Worm (Caenorhabditis elegans) whole organism, L4/young adult: ENCODE results near the gene F47D12.3.

Experiments
- W03F9.2 ChIP-seq: fragments of 150-350 bp; optimal IDR thresholded peaks from 2 replicates; lab custom pipeline; 2014; ENCODE audit warnings: missing biosample characterization, missing genetic modification characterization
- dao-5 ChIP-seq: sonication (generic microtip); optimal IDR thresholded peaks from 2 replicates; lab custom pipeline; 2016; ENCODE audit warnings: missing genotype, missing genetic modification characterization, moderate library complexity, missing compliant biosample characterization
- him-1 ChIP-seq: sonication (generic microtip); optimal IDR thresholded peaks from 2 replicates; lab custom pipeline; 2016; ENCODE audit warnings: missing genotype, missing genetic modification reagents, missing genetic modification characterization, missing compliant biosample characterization

Gene F47D12.3

DNA sequence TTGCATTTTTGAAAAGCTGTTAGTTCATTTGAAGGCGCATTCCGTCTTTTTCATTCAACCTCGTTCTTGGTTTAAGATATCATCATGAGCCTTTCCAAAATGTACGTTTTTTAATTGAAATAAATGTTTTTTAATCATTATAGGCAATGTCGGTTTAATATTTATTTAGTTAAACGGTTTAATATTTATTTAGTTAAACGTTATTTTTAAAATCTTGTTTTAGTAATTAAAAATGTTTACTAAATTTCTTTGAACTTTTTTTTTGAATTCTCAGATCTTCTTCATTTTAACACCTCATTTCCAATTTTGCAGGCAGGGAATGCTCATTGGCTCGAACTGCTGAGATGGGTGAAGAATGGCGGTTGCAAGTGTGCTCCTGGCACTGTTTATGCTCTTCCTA, 10.8 kb downstream of the F47D12.3 start, which contains the start of gene gar-2:
Gene gar-2 (plus strand): TSS at position 301 of the 400 bp plus-strand sequence.
- TF ChIP-seq dao-5 (no peak), him-1 (tag; lab: Kevin White, UChicago) (no peak), W03F9.2 (tag; lab: Kevin White, UChicago) (no peak)

DNA sequence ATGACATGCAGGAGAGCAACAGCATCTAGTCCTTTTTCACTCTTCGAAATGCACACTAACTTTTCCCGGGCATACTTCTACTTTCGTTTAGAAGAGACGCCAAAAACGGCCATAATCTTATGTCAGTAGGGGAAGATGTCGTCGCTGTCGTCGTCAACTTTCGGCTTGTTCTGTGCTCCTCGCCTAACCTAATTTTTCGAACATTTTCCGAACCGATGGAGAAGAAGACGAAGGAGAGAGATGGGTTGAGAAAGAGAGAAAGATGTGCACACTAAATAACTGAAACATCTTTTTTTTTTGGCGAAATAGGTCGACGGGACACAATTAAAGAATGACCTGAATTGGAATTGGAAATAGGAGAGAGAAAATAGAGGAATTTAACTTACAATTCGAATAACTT, 12.1 kb downstream of the F47D12.3 start:
- TF ChIP-seq dao-5 (no peak), him-1 (tag; lab: Kevin White, UChicago) (no peak), W03F9.2 (tag; lab: Kevin White, UChicago) (no peak)

DNA sequence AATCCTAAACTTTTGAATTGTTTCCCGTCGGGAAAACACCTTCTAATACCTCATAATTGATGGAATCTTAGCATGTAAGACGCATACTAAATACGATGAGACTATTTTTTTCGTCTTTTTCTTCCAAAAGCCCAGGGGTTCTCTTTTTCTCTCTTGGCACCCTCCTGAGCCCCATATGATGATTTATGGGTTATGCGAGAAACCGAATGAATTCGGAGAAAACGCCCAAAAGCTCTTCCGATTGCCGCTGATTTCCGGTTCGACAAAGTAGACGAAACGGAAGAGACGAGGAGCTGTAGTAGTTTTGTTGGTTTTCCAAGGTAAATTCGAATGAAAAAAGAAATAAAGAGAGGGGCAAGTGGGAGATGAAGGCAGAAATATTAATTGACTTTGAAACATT, 13.2 kb downstream of the F47D12.3 start:
- TF ChIP-seq dao-5: no peak
- no peak for TF ChIP-seq him-1 (tag; lab: Kevin White, UChicago)
- no peak for TF ChIP-seq W03F9.2 (tag; lab: Kevin White, UChicago)

DNA sequence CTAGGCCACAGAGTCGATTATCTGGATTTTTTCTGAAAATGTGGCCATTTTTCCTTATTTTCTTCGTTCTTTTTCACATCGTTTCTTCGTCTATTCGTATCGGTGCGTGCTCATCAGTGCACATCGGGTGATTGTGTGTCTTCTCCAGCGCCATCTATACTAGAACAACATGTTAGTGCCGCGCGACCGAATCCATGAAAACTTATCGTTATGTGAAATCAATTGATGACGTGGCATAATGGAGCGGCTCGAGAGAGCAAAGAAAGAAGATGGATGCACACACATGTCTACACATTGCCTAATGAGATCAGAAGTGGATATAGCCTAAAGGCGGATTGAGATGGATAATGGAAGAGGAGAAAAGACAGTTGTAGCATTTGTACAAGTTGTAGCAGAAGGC, 14.0 kb downstream of the F47D12.3 start:
- TF ChIP-seq dao-5 (no peak), him-1 (tag; lab: Kevin White, UChicago) (no peak), W03F9.2 (tag; lab: Kevin White, UChicago) (no peak)

DNA sequence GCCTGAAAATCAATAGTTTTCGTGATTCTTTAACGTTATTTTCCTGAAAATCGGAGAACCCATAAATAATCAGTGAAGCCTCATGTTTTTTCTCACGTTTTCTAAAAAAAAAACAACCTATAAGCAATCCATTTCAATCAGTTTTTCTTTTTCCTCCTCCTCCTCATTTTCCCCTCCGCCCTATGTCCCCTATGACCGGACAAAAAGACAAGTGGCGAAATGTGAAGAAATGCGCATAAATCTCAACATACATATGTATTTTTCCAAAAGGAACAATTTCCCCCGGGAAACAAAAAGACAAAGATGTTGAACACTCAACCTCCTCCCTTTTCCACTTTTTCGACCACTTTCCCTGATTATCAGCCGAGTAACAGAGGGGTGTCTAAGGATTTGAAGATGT, 17.3 kb downstream of the F47D12.3 start:
- TF ChIP-seq W03F9.2 (tag; lab: Kevin White, UChicago) (no peak), dao-5 (no peak), him-1 (tag; lab: Kevin White, UChicago) (no peak)

DNA sequence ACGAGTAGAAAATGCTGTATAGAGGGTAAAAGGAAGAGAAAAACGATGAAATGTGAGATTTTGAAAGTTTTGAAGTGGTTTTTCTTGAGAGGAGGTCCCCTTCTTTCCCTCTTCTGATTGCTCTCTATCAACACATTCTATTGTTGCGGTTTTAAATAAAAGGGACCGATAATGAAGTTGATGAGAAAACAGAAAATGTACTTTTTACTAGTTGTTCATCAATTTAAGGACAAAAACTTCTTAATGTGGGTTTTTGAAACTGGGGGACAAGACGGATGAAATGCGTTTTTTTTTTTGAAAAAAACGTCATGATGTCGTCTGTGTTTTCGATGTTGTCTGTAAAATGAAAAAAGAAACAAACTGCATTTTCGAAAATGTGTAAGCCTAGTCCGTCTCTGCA, 18.5 kb downstream of the F47D12.3 start:
- TF ChIP-seq him-1 (tag; lab: Kevin White, UChicago): no peak
- TF ChIP-seq dao-5: no peak
- TF ChIP-seq W03F9.2 (tag; lab: Kevin White, UChicago): no peak

DNA sequence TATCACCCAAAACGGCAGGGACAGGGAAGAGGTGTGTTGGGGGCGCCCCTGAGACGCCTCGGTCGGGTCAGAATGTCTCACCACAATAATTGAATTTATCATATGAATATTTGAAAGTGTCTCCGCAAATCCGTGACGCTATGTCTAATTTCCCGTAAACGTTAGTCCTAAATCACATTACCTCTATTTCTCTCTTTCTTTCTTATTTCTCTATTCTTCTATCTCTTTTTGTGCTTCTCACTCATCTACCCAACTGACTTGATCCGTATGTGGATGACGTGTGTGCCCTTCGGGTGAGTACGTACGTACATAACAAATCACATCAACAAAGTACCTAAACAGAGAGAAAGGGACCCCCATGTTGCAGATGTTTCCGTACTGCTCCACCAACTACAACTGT, 19.1 kb downstream of the F47D12.3 start:
- TF ChIP-seq dao-5 (no peak), W03F9.2 (tag; lab: Kevin White, UChicago) (no peak), him-1 (tag; lab: Kevin White, UChicago) (no peak)

DNA sequence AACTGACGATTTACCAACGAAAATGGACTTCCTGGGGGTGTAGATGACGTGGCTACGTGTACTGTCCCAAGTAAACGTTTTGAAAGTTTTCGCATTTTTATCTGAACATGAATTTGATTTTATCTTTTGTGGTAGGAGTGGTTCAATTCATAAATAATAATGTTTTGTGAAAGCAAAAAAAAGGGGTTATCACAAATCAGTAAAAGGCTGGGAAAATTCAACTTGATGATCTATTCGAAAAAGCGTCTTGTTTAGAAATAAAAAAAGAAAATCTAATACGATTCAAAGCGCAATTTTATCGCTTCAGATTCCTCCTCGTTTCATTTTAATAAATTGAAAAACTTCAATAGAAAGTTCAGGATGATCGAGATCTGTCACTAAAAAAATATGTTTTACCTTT, 25.9 kb downstream of the F47D12.3 start, which contains the start of gene C56G2.5:
Gene C56G2.5 (minus strand): TSS at position 101 of the 400 bp plus-strand sequence.
- TF ChIP-seq W03F9.2 (tag; lab: Kevin White, UChicago) (no peak), him-1 (tag; lab: Kevin White, UChicago) (no peak), dao-5 (no peak)

DNA sequence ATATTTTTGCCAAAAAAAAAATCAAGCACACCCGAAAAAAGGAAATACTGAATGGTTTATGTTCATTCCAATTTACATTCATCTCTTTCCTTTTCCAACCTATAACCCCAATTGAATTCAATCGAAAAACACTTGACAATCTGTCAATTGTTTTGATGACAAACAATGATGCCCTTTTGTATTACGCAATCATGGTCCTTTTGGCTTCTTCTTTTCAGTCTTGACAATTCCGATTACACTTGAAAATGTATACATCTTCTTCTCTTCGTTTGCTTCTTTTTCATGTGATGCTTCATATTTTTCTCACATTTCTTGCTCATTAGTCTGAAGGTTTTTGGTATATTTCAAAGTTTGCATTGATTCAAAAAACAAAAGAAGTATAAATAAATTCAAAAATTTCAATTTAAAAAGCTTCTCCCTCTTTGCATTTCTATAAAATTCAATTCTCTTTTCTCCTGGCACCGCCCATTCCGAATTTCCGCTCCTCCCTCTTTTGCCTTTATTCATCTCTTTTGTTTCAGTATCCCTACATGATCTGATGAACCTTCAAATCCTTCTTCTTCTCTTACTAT, 33.0 kb downstream of the F47D12.3 start, which contains the start of gene C56G2.4:
Gene C56G2.4 (plus strand): TSS at position 522 of the 572 bp plus-strand sequence.
- TF ChIP-seq W03F9.2 (tag; lab: Kevin White, UChicago) (no peak), dao-5 (no peak), him-1 (tag; lab: Kevin White, UChicago) (no peak)

DNA sequence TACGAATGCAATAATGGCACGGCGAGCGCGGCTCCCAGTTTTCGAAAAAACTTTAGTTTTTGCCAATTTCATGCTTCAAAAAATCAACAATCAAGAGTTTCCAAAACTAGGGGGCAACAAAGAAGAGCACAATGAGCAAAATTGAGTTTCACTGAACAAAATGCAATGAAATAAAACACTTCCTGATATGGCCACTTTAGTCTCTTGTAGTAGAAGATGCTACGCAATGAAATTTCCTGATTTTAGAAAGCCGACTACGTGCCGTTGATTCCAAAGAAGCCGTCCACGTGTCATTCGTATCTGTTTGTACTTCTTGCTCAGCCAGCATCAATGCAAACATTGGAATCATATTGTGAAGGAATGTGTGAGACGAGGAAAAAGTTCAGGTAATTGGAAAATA, 36.1 kb downstream of the F47D12.3 start:
- TF ChIP-seq him-1 (tag; lab: Kevin White, UChicago): no peak
- TF ChIP-seq W03F9.2 (tag; lab: Kevin White, UChicago): no peak
- no peak for TF ChIP-seq dao-5

DNA sequence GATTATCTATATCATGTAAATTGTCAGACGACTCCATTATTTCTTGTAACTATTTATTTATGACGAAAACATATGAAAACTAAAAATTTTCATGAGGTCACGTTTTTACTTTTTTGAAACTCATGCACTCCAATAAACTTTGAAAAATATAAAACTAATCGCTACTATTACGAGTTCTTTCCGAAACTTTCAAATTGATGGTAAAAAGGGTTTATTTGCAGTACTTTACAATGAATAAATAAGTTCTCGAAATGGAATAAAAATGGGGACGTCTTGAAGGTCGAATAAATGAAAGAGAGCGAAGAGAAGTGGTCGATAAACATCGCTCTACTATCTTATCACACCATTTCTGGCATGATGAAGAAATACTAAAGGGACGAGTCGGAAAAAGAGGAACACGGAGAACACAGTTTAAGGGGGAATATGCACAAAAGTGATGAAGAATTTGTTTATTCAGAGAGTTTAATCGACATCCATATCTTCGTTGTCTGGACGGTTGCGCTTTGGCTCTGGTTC, 41.7 kb downstream of the F47D12.3 start, which contains the start of gene let-767:
Gene let-767 (minus strand): TSS at position 51 of the 516 bp plus-strand sequence.
- TF ChIP-seq W03F9.2 (tag; lab: Kevin White, UChicago) (no peak), him-1 (tag; lab: Kevin White, UChicago) (no peak), dao-5 (no peak)

DNA sequence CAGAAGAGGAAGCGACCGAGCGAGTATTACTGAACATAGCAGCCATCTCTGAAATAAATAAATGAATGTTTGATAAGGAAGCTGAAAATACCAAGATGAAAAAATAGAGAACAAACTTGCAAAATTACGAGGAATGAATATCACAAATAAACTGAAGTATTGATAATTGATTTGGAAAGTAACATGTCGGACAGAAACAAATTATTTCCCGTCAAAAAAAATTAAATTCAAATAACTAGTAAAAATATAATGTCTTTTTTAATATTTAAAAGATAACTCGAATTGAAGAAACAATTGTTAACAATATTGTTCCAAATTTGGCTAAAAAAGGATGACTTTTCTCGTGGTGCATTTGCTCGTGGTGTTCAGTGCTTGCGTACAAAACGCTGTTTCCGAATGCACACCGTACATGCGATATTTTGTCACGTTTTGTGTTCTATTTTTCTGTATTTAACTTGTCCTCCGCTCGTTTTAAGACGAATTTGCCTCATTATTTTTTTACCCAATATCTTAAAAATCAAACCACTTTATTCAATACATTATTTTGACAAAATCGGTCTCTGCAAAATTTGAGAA, 43.7 kb downstream of the F47D12.3 start, which contains the start of gene rpn-13:
Gene rpn-13 (minus strand): TSS at position 51 of the 576 bp plus-strand sequence.
- TF ChIP-seq dao-5: no peak
- peak; percentile 1 for TF ChIP-seq W03F9.2 (tag; lab: Kevin White, UChicago)
- peak; percentile 29 for TF ChIP-seq him-1 (tag; lab: Kevin White, UChicago)

DNA sequence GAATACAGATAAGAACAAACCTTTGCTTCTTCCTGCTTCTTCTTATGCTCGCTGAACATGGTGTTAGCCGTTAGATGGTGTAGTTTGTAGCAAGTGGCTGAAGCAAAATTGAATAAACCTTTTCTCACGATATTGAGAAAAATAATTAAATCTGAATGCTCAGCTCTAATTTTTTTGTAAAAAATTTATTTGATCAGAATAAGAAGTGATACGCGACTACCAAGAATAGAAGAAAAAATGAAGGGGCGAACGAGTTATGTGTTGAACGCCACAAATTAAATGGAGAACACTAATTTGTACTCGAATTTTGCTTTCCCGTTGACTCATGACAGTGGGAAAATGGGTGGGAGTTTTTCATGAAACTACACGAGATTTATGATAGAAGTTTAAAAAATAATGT, 45.0 kb downstream of the F47D12.3 start, which contains the start of gene C56G2.9:
Gene C56G2.9 (minus strand): TSS at position 101 of the 400 bp plus-strand sequence.
- TF ChIP-seq him-1 (tag; lab: Kevin White, UChicago) (no peak), W03F9.2 (tag; lab: Kevin White, UChicago) (no peak), dao-5 (no peak)

DNA sequence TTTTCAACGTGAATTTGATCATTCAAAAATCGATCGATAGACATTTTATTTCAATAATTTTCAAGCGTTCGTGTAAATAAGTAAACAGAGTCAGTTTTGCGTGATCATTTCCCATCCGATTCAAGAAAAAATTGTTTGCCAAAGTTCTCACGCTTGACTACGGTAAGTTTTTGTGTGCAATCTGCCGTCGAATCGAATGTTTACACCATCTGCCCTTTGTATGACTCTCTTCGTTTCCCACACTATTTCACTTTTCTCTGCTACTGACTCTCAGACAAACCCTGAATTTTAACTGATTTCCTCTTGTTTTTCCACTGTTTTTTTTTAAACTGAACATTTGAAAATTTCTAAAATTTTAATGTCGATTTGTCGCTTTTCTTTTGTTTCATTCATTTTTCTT, 46.5 kb downstream of the F47D12.3 start:
- TF ChIP-seq dao-5 (no peak), W03F9.2 (tag; lab: Kevin White, UChicago) (peak; percentile 90), him-1 (tag; lab: Kevin White, UChicago) (peak; percentile 74)
